Fruit fly (Drosophila melanogaster) whole organism, embryonic: ENCODE results near the gene Pka-C3.
A peak's percentile ranks its signal among the peaks of the same experiment; 100 is the strongest.

ENCODE experiments used
- Atf-2 ChIP-seq: fragments of 200-800 bp; sonication (Bioruptor generic); optimal IDR thresholded peaks from 2 replicates; lab custom pipeline; 2016; ENCODE audit warnings: missing biosample characterization, missing genetic modification characterization
- CG10979 ChIP-seq: fragments of 200-800 bp; sonication (Bioruptor generic); optimal IDR thresholded peaks from 2 replicates; lab custom pipeline; 2018; ENCODE audit warnings: missing biosample characterization, mild to moderate bottlenecking, missing genetic modification characterization, moderate library complexity
- CG11085 ChIP-seq: fragments of 200-800 bp; sonication (Bioruptor generic); IDR thresholded peaks from 2 replicates; pipeline ENCODE4 v1.3.6; 2022; ENCODE audit warnings: missing biosample characterization, missing genetic modification characterization
- CG11247 ChIP-seq: fragments of 200-800 bp; sonication (Bioruptor generic); IDR thresholded peaks from 2 replicates; pipeline ENCODE4 v1.3.6; 2022; ENCODE audit warnings: missing biosample characterization, missing genetic modification characterization
- CG11398 ChIP-seq: fragments of 200-800 bp; sonication (Bioruptor generic); optimal IDR thresholded peaks from 2 replicates; lab custom pipeline; 2016; ENCODE audit warnings: missing biosample characterization, missing genetic modification characterization
- CG11456 ChIP-seq: fragments of 200-800 bp; sonication (Bioruptor generic); IDR thresholded peaks from 3 replicates; pipeline ENCODE4 v1.3.6; 2022; ENCODE audit warnings: missing biosample characterization, missing genetic modification characterization
- CG12942 ChIP-seq: fragments of 200-800 bp; sonication (Bioruptor generic); optimal IDR thresholded peaks from 3 replicates; lab custom pipeline; 2016; ENCODE audit warnings: missing biosample characterization, missing genetic modification characterization
- CG1603 ChIP-seq: fragments of 200-800 bp; sonication (Bioruptor generic); optimal IDR thresholded peaks from 2 replicates; lab custom pipeline; 2019; ENCODE audit warnings: missing biosample characterization, mild to moderate bottlenecking, missing genetic modification characterization, moderate library complexity
- CG17361 ChIP-seq: fragments of 200-800 bp; sonication (Bioruptor generic); IDR thresholded peaks from 3 replicates; pipeline ENCODE4 v1.3.6; 2022; ENCODE audit warnings: missing biosample characterization, missing genetic modification characterization
- CG18476 ChIP-seq: fragments of 200-800 bp; sonication (Bioruptor generic); optimal IDR thresholded peaks from 2 replicates; lab custom pipeline; 2016; ENCODE audit warnings: missing biosample characterization, mild to moderate bottlenecking, missing genetic modification characterization
- CG18599 ChIP-seq: fragments of 200-800 bp; sonication (Bioruptor generic); optimal IDR thresholded peaks from 3 replicates; lab custom pipeline; 2017; ENCODE audit warnings: missing biosample characterization, missing genetic modification characterization, mild to moderate bottlenecking, moderate library complexity, missing genetic modification reagents
- CG2120 ChIP-seq: fragments of 200-800 bp; sonication (Bioruptor generic); optimal IDR thresholded peaks from 3 replicates; lab custom pipeline; 2016; ENCODE audit warnings: missing biosample characterization, missing genetic modification characterization
- CG2202 ChIP-seq: fragments of 200-800 bp; sonication (Bioruptor generic); optimal IDR thresholded peaks from 2 replicates; lab custom pipeline; 2018; ENCODE audit warnings: missing biosample characterization, mild to moderate bottlenecking, missing genetic modification characterization
- CG2889 ChIP-seq: fragments of 200-800 bp; sonication (Bioruptor generic); IDR thresholded peaks from 3 replicates; pipeline ENCODE4 v1.3.6; 2022; ENCODE audit warnings: missing biosample characterization, missing genetic modification characterization
- CG30431 ChIP-seq: fragments of 200-800 bp; sonication (Bioruptor generic); optimal IDR thresholded peaks from 2 replicates; lab custom pipeline; 2017; ENCODE audit warnings: missing biosample characterization, missing genetic modification characterization
- CG4328 ChIP-seq: fragments of 200-800 bp; sonication (Bioruptor generic); optimal IDR thresholded peaks from 3 replicates; lab custom pipeline; 2017; ENCODE audit warnings: missing biosample characterization, missing genetic modification reagents, missing genetic modification characterization
- CG5180 ChIP-seq: fragments of 200-800 bp; sonication (Bioruptor generic); optimal IDR thresholded peaks from 3 replicates; lab custom pipeline; 2017; ENCODE audit warnings: missing biosample characterization, missing genetic modification characterization, mild to moderate bottlenecking, moderate library complexity, missing genetic modification reagents
- CG7372 ChIP-seq: fragments of 200-800 bp; sonication (Bioruptor generic); IDR thresholded peaks from 2 replicates; pipeline ENCODE4 v1.3.6; 2022; ENCODE audit warnings: missing biosample characterization, missing genetic modification characterization
- CG7839 ChIP-seq: fragments of 200-800 bp; sonication (Bioruptor generic); optimal IDR thresholded peaks from 3 replicates; lab custom pipeline; 2018; ENCODE audit warnings: missing biosample characterization, mild to moderate bottlenecking, missing genetic modification characterization, moderate library complexity
- CG9727 ChIP-seq: fragments of 200-800 bp; sonication (Bioruptor generic); optimal IDR thresholded peaks from 3 replicates; lab custom pipeline; 2017; ENCODE audit warnings: missing biosample characterization, mild to moderate bottlenecking, missing genetic modification characterization
- CG9876 ChIP-seq: fragments of 200-800 bp; sonication (Bioruptor generic); optimal IDR thresholded peaks from 2 replicates; lab custom pipeline; 2016; ENCODE audit warnings: missing biosample characterization, missing genetic modification characterization
- Deaf1 ChIP-seq: fragments of 200-800 bp; optimal IDR thresholded peaks from 3 replicates; lab custom pipeline; 2019; ENCODE audit warnings: missing biosample characterization, mild to moderate bottlenecking, missing genetic modification characterization, moderate library complexity
- Doc2 ChIP-seq: fragments of 200-800 bp; sonication (Bioruptor generic); IDR thresholded peaks from 2 replicates; pipeline ENCODE4 v1.3.6; 2022; ENCODE audit warnings: missing biosample characterization, missing genetic modification characterization
- E2f1 ChIP-seq: fragments of 200-800 bp; sonication (Bioruptor generic); IDR thresholded peaks from 2 replicates; pipeline ENCODE4 v1.3.6; 2022; ENCODE audit warnings: missing biosample characterization, missing genetic modification characterization
- E2f2 ChIP-seq: fragments of 200-800 bp; sonication (Bioruptor generic); IDR thresholded peaks from 2 replicates; pipeline ENCODE4 v1.3.6; 2022; ENCODE audit warnings: missing biosample characterization, missing genetic modification characterization
- HHEX ChIP-seq: fragments of 200-800 bp; sonication (Bioruptor generic); optimal IDR thresholded peaks from 3 replicates; lab custom pipeline; 2017; ENCODE audit warnings: missing biosample characterization, mild to moderate bottlenecking, missing genetic modification characterization, missing genetic modification reagents
- HLH3B ChIP-seq: fragments of 200-800 bp; sonication (Bioruptor generic); IDR thresholded peaks from 2 replicates; pipeline ENCODE4 v1.3.6; 2022; ENCODE audit warnings: missing biosample characterization, missing genetic modification characterization
- HLH54F ChIP-seq: fragments of 200-800 bp; sonication (Bioruptor generic); optimal IDR thresholded peaks from 3 replicates; lab custom pipeline; 2016; ENCODE audit warnings: missing biosample characterization, missing genetic modification characterization
- Hr3 ChIP-seq: fragments of 200-800 bp; sonication (Bioruptor generic); optimal IDR thresholded peaks from 3 replicates; lab custom pipeline; 2016; ENCODE audit warnings: missing biosample characterization, missing genetic modification characterization
- Lim3 ChIP-seq: fragments of 200-800 bp; sonication (Bioruptor generic); IDR thresholded peaks from 2 replicates; pipeline ENCODE4 v1.3.6; 2022; ENCODE audit warnings: missing biosample characterization, missing genetic modification characterization
- Mad ChIP-seq: fragments of 200-800 bp; sonication (Bioruptor generic); optimal IDR thresholded peaks from 2 replicates; lab custom pipeline; 2016; ENCODE audit warnings: missing biosample characterization, missing genetic modification characterization
- Max ChIP-seq: fragments of 200-800 bp; sonication (Bioruptor generic); optimal IDR thresholded peaks from 2 replicates; lab custom pipeline; 2016; ENCODE audit warnings: missing biosample characterization, mild to moderate bottlenecking, missing genetic modification characterization
- Myb ChIP-seq: fragments of 200-800 bp; sonication (Bioruptor generic); optimal IDR thresholded peaks from 2 replicates; lab custom pipeline; 2016; ENCODE audit warnings: missing biosample characterization, missing genetic modification characterization
- Opbp ChIP-seq: fragments of 200-800 bp; sonication (Bioruptor generic); IDR thresholded peaks from 3 replicates; pipeline ENCODE4 v1.3.6; 2022; ENCODE audit warnings: missing biosample characterization, missing genetic modification characterization; ENCODE audit not compliant: partially characterized antibody
- amos ChIP-seq: fragments of 200-800 bp; sonication (Bioruptor generic); IDR thresholded peaks from 2 replicates; pipeline ENCODE4 v1.3.6; 2022; ENCODE audit warnings: missing biosample characterization, missing genetic modification characterization; ENCODE audit not compliant: partially characterized antibody
- az2 ChIP-seq: fragments of 200-800 bp; sonication (Bioruptor generic); optimal IDR thresholded peaks from 3 replicates; lab custom pipeline; 2016; ENCODE audit warnings: missing biosample characterization, missing genetic modification characterization
- esg ChIP-seq: fragments of 200-800 bp; sonication (Bioruptor generic); conservative IDR thresholded peaks from 2 replicates; pipeline ENCODE4 v1.3.6; 2022; ENCODE audit warnings: missing biosample characterization, missing genetic modification characterization
- fd96Cb ChIP-seq: fragments of 200-800 bp; sonication (Bioruptor generic); optimal IDR thresholded peaks from 2 replicates; lab custom pipeline; 2018; ENCODE audit warnings: missing biosample characterization, mild to moderate bottlenecking, missing genetic modification characterization, moderate library complexity
- ftz-f1 ChIP-seq: fragments of 200-800 bp; sonication (Bioruptor generic); optimal IDR thresholded peaks from 2 replicates; lab custom pipeline; 2016; ENCODE audit warnings: missing biosample characterization, missing genetic modification characterization
- pum ChIP-seq: fragments of 200-800 bp; sonication (Bioruptor generic); optimal IDR thresholded peaks from 2 replicates; lab custom pipeline; 2016; ENCODE audit warnings: missing biosample characterization, missing genetic modification characterization
- sd ChIP-seq: fragments of 200-800 bp; sonication (Bioruptor generic); optimal IDR thresholded peaks from 3 replicates; lab custom pipeline; 2018; ENCODE audit warnings: missing biosample characterization, mild to moderate bottlenecking, missing genetic modification characterization, moderate library complexity
- sima ChIP-seq: fragments of 200-800 bp; sonication (Bioruptor generic); optimal IDR thresholded peaks from 2 replicates; lab custom pipeline; 2016; ENCODE audit warnings: missing biosample characterization, missing genetic modification characterization
- slbo ChIP-seq: fragments of 200-800 bp; sonication (Bioruptor generic); IDR thresholded peaks from 2 replicates; pipeline ENCODE4 v1.3.6; 2022; ENCODE audit warnings: missing biosample characterization, missing genetic modification characterization
- so ChIP-seq: fragments of 200-800 bp; sonication (Bioruptor generic); IDR thresholded peaks from 3 replicates; pipeline ENCODE4 v1.3.6; 2022; ENCODE audit warnings: missing biosample characterization, missing genetic modification characterization
- tgo ChIP-seq: fragments of 200-800 bp; sonication (Bioruptor generic); IDR thresholded peaks from 3 replicates; pipeline ENCODE4 v1.3.6; 2022; ENCODE audit warnings: missing biosample characterization, missing genetic modification characterization
- tin ChIP-seq: fragments of 200-800 bp; sonication (Bioruptor generic); optimal IDR thresholded peaks from 3 replicates; lab custom pipeline; 2016; ENCODE audit warnings: missing biosample characterization, missing genetic modification characterization
- trem ChIP-seq: fragments of 200-800 bp; optimal IDR thresholded peaks from 3 replicates; lab custom pipeline; 2019; ENCODE audit warnings: missing biosample characterization, mild to moderate bottlenecking, missing genetic modification characterization, moderate library complexity
- usp ChIP-seq: fragments of >200 bp; optimal IDR thresholded peaks from 2 replicates; lab custom pipeline; 2017; ENCODE audit warnings: missing biosample characterization, missing genetic modification characterization
- vvl ChIP-seq: fragments of 200-800 bp; sonication (Bioruptor generic); IDR thresholded peaks from 2 replicates; pipeline ENCODE4 v1.3.6; 2022; ENCODE audit warnings: missing biosample characterization, missing genetic modification characterization
- zf30C ChIP-seq: fragments of 200-800 bp; sonication (Bioruptor generic); optimal IDR thresholded peaks from 3 replicates; lab custom pipeline; 2018; ENCODE audit warnings: missing biosample characterization, mild to moderate bottlenecking, missing genetic modification characterization

The Pka-C3 gene

dm6 chr3L:16001164-16001679 is 46.6 kb upstream of the Pka-C3 start (continued):
- TF ChIP-seq so (GFP tag; lab: Robert Waterston, UW) (peak; percentile 69; the same call in 1 of the 3 replicates), CG11247 (GFP tag; lab: Robert Waterston, UW) (peak; percentile 68), Lim3 (GFP tag; lab: Robert Waterston, UW) (no peak), esg (GFP tag; lab: Robert Waterston, UW) (peak; percentile 60; the same call in 1 of the 2 replicates), HHEX (GFP tag; lab: Kevin White, UChicago) (peak; percentile 62), CG4328 (peak; percentile 67), Myb (GFP tag; lab: Kevin White, UChicago) (peak; percentile 59), CG2202 (tag; lab: Kevin White, UChicago) (no peak), Hr3 (GFP tag; lab: Kevin White, UChicago) (peak; percentile 55), Opbp (GFP tag; lab: Robert Waterston, UW) (no peak), CG2889 (GFP tag; lab: Robert Waterston, UW) (peak; percentile 52; the same call in 1 of the 3 replicates), CG7372 (GFP tag; lab: Robert Waterston, UW) (peak; percentile 63), CG18599 (GFP tag; lab: Kevin White, UChicago) (peak; percentile 91), usp (GFP tag; lab: Kevin White, UChicago) (no peak), Max (peak; percentile 37), sima (GFP tag; lab: Kevin White, UChicago) (peak; percentile 48), zf30C (peak; percentile 16), HLH54F (GFP tag; lab: Kevin White, UChicago) (peak; percentile 86), CG12942 (GFP tag; lab: Kevin White, UChicago) (peak; percentile 45), amos (GFP tag; lab: Robert Waterston, UW) (no peak), CG9876 (GFP tag; lab: Kevin White, UChicago) (peak; percentile 13), CG30431 (GFP tag; lab: Kevin White, UChicago) (no peak), Doc2 (no peak), vvl (GFP tag; lab: Robert Waterston, UW) (no peak; the same call in 1 of the 2 replicates), CG10979 (tag; lab: Kevin White, UChicago) (peak; percentile 10), fd96Cb (tag; lab: Kevin White, UChicago) (peak; percentile 55), Deaf1 (tag; lab: Kevin White, UChicago) (peak; percentile 52), CG11456 (no peak; the same call in 2 of the 3 replicates), Mad (peak; percentile 75), CG9727 (GFP tag; lab: Kevin White, UChicago) (peak; percentile 81), E2f1 (GFP tag; lab: Robert Waterston, UW) (peak; percentile 53), pum (GFP tag; lab: Kevin White, UChicago) (peak; percentile 63)
- TF ChIP-seq, all 482 proteins: peak for 322

- TF ChIP-seq Atf-2 (no peak), sd (peak; percentile 92), CG11398 (GFP tag; lab: Kevin White, UChicago) (no peak), CG18476 (peak; percentile 41), CG2120 (GFP tag; lab: Kevin White, UChicago) (peak; percentile 72), E2f2 (GFP tag; lab: Robert Waterston, UW) (peak; percentile 43), trem (tag; lab: Kevin White, UChicago) (peak; percentile 10), ftz-f1 (GFP tag; lab: Kevin White, UChicago) (peak; percentile 58), CG9876 (GFP tag; lab: Kevin White, UChicago) (no peak), CG7839 (tag; lab: Kevin White, UChicago) (peak; percentile 55), HLH3B (GFP tag; lab: Robert Waterston, UW) (peak; percentile 40; the same call in 1 of the 2 replicates), tgo (GFP tag; lab: Robert Waterston, UW) (peak; percentile 38; the same call in 2 of the 3 replicates), slbo (GFP tag; lab: Robert Waterston, UW) (peak; percentile 79), tin (no peak), az2 (GFP tag; lab: Kevin White, UChicago) (no peak), CG5180 (GFP tag; lab: Kevin White, UChicago) (peak; percentile 24), CG1603 (tag; lab: Kevin White, UChicago) (peak; percentile 25), CG17361 (GFP tag; lab: Robert Waterston, UW) (peak; percentile 44; the same call in 1 of the 3 replicates), CG11085 (GFP tag; lab: Robert Waterston, UW) (0 out of 2 replicates have a peak, but pooled peaks have one; percentile 32), CG9727 (GFP tag; lab: Kevin White, UChicago) (peak; percentile 59)
Measured at dm6 chr3L:15999358-16000005, 44.9 kb upstream of the Pka-C3 start.
